Worm (Caenorhabditis elegans) whole organism, early embryonic: ENCODE measurements around the gene str-165.
"Not testable (repeated sequence)": the region's sequence is repeated elsewhere in the genome, so short reads cannot be mapped to it uniquely, and the experiment has no call there.

ENCODE experiments used
- ama-1 ChIP-seq: fragments of 150-350 bp; optimal IDR thresholded peaks from 2 replicates; lab custom pipeline; 2014
- flt-1 ChIP-seq: fragments of 200-800 bp; sonication (Bioruptor generic); IDR thresholded peaks from 2 replicates; pipeline ENCODE4 v1.3.6; 2022; ENCODE audit warnings: missing genetic modification characterization, missing compliant biosample characterization

ce11 chrV:13868886-13869285 lies 38.0 kb downstream of the str-165 start:
- TF ChIP-seq ama-1 (lab: Kevin White, UChicago); flt-1 (GFP tag; lab: Robert Waterston, UW): not testable (repeated sequence)
